Worm (Caenorhabditis elegans) whole organism, L4/young adult: ENCODE data around the gene aqp-3.

ENCODE experiments used
- W03F9.2 ChIP-seq: fragments of 150-350 bp; optimal IDR thresholded peaks from 2 replicates; lab custom pipeline; 2014; ENCODE audit warnings: missing biosample characterization, missing genetic modification characterization
- dao-5 ChIP-seq: sonication (generic microtip); optimal IDR thresholded peaks from 2 replicates; lab custom pipeline; 2016; ENCODE audit warnings: missing genotype, missing genetic modification characterization, moderate library complexity, missing compliant biosample characterization
- him-1 ChIP-seq: sonication (generic microtip); optimal IDR thresholded peaks from 2 replicates; lab custom pipeline; 2016; ENCODE audit warnings: missing genotype, missing genetic modification reagents, missing genetic modification characterization, missing compliant biosample characterization

DNA sequence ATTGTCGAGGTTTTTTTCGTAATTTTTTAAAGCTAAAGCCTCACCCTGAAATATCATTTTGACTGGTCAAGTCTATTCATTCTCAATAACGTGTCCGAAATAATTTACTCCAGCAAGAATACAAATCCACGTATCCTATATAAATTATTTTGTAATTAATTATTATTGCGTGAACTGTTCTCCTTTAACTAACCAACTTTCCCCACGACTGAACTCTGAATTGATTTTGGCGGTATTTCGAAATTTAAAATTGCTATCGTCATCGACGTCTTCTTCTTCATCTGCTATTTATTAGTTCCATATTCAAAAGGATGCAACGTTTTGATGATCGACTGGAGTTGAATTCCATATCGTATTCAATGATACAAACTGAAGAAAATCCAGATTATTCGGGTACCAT is at the start of gene aqp-3, which contains the start of gene Y69E1A.8:
- TF ChIP-seq dao-5 (tag; lab: Kevin White, UChicago) (no peak), W03F9.2 (no peak), him-1 (tag; lab: Kevin White, UChicago) (no peak)
